Fruit fly (Drosophila melanogaster): ENCODE measurements around the gene CG42266.

Gene CG42266

DNA sequence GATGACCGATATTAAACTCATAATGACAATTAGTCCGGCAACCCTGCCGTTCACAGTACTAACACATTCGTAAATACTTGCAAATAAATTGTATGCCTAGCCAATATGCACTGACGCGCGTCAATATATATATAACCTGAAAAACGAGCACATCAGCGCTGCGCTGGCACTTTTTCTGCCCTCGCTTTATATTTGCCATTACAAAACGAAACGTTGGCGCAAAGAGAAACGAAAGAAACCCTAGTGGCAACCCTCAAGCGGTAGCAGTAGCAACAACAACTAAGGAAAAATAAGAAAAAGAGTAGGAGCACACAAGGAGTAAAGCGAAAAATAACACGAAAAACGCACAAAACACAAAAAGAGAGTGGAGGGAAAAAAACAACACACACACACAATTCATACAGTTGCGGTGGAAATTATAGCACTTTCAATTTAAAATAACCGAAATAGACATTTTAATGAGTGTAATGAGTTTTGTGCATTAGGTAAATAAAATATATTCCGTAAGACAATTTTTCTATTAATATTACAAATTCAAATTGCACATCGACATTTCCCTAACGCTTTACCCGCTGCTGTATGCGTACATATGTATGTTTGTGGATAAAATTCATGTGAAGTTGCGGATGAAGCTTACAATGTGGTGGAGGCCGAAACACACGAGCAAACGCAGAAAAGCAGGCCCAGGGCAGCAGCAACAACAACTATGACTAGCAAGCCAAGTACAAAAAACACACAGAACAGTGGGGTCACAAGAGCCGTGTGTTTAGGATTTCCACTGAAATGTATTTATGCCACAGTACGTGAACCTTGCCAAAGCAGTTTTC, 10.8 kb upstream of the CG42266 start (continued):
- TF ChIP-seq nmo (GFP tag; optimal IDR thresholded peaks at IDR 0.05): peak; percentile 99
- peak; percentile 99 for TF ChIP-seq CG9727 (GFP tag; optimal IDR thresholded peaks at IDR 0.05)
- peak; percentile 99 for TF ChIP-seq Oaz (GFP tag; IDR thresholded peaks at IDR 0.05)
- peak; percentile 99 for TF ChIP-seq CG6765 (GFP tag; optimal IDR thresholded peaks at IDR 0.05)
- TF ChIP-seq bab2 (GFP tag; optimal IDR thresholded peaks at IDR 0.05): peak; percentile 98
- peak; percentile 97 for TF ChIP-seq tx (GFP tag; optimal IDR thresholded peaks at IDR 0.05)
- TF ChIP-seq H15 (GFP tag; IDR thresholded peaks at IDR 0.05): peak; percentile 98
- TF ChIP-seq fu2 (GFP tag; optimal IDR thresholded peaks at IDR 0.05): peak; percentile 97
- peak; percentile 65 for TF ChIP-seq CG9797 (GFP tag; optimal IDR thresholded peaks at IDR 0.05)
- peak; percentile 99 for TF ChIP-seq stc (GFP tag; IDR thresholded peaks at IDR 0.05)
- peak; percentile 98 for TF ChIP-seq CG11504 (tag; optimal IDR thresholded peaks at IDR 0.05)
- peak; percentile 93 for TF ChIP-seq CG10565 (GFP tag; optimal IDR thresholded peaks at IDR 0.05)
- TF ChIP-seq pum (GFP tag; optimal IDR thresholded peaks at IDR 0.05): peak; percentile 98
- TF ChIP-seq CG42726 (GFP tag; IDR thresholded peaks at IDR 0.05; ENCODE audit: partially characterized antibody): no peak; the same call in 1 of the 2 replicates
- TF ChIP-seq tio (GFP tag; optimal IDR thresholded peaks at IDR 0.05): peak; percentile 99
- TF ChIP-seq CG1602 (GFP tag; optimal IDR thresholded peaks at IDR 0.05): peak; percentile 99
- peak; percentile 98 for TF ChIP-seq Mad (GFP tag; optimal IDR thresholded peaks at IDR 0.05)
- TF ChIP-seq nerfin-2 (GFP tag; IDR thresholded peaks at IDR 0.05; ENCODE audit: partially characterized antibody): no peak
- TF ChIP-seq CG9932 (GFP tag; IDR thresholded peaks at IDR 0.05): peak; percentile 99
- peak; percentile 98 for TF ChIP-seq kay (GFP tag; optimal IDR thresholded peaks at IDR 0.05)
- peak; percentile 97 for TF ChIP-seq CG4707 (GFP tag; optimal IDR thresholded peaks at IDR 0.05)
- peak; percentile 97 for TF ChIP-seq trh (GFP tag; optimal IDR thresholded peaks at IDR 0.05)
- 0 out of 3 replicates have a peak, but pooled peaks have one; percentile 14 for TF ChIP-seq CG14860 (GFP tag; IDR thresholded peaks at IDR 0.05; ENCODE audit: partially characterized antibody)
- TF ChIP-seq psq (GFP tag; optimal IDR thresholded peaks at IDR 0.05): peak; percentile 98
- TF ChIP-seq sens-2 (GFP tag; IDR thresholded peaks at IDR 0.05): peak; percentile 99
- peak; percentile 97 for TF ChIP-seq YL-1 (GFP tag; optimal IDR thresholded peaks at IDR 0.05)
- peak; percentile 99 for TF ChIP-seq CG14014 (GFP tag; IDR thresholded peaks at IDR 0.05)
- peak; percentile 96 for TF ChIP-seq repo (GFP tag; optimal IDR thresholded peaks at IDR 0.05)
- peak; percentile 95 for TF ChIP-seq her (GFP tag; optimal IDR thresholded peaks at IDR 0.05)
- TF ChIP-seq Opbp (GFP tag; IDR thresholded peaks at IDR 0.05; ENCODE audit: partially characterized antibody): no peak
- TF ChIP-seq ap (GFP tag; IDR thresholded peaks at IDR 0.05): peak; percentile 99
- TF ChIP-seq CG4404 (GFP tag; IDR thresholded peaks at IDR 0.05): peak; percentile 96
- no peak for TF ChIP-seq ato (GFP tag; IDR thresholded peaks at IDR 0.05; ENCODE audit: partially characterized antibody)
- TF ChIP-seq ERR (GFP tag; optimal IDR thresholded peaks at IDR 0.05): peak; percentile 97
- TF ChIP-seq CG13123 (GFP tag; optimal IDR thresholded peaks at IDR 0.05): peak; percentile 97
- peak; percentile 99 for TF ChIP-seq CG5953 (GFP tag; IDR thresholded peaks at IDR 0.05)
- TF ChIP-seq Dll (GFP tag; IDR thresholded peaks at IDR 0.05; ENCODE audit: partially characterized antibody): peak; percentile 28; the same call in 1 of the 4 replicates
- peak; percentile 95 for TF ChIP-seq Lhr (GFP tag; optimal IDR thresholded peaks at IDR 0.05)
- TF ChIP-seq sisA (GFP tag; IDR thresholded peaks at IDR 0.05): peak; percentile 99
- TF ChIP-seq CG17361 (GFP tag; IDR thresholded peaks at IDR 0.05): peak; percentile 97
- peak; percentile 94 for TF ChIP-seq CG3838 (GFP tag; optimal IDR thresholded peaks at IDR 0.05)
- TF ChIP-seq Eip74EF (GFP tag; optimal IDR thresholded peaks at IDR 0.05): peak in 1 of 2 experiments; percentile 99
- TF ChIP-seq lbe (GFP tag; optimal IDR thresholded peaks at IDR 0.05): peak; percentile 97
- peak; percentile 97 for TF ChIP-seq CG7987 (GFP tag; optimal IDR thresholded peaks at IDR 0.05)
- peak; percentile 34 for TF ChIP-seq Sin3A (optimal IDR thresholded peaks at IDR 0.05)
- TF ChIP-seq CG32772 (GFP tag; IDR thresholded peaks at IDR 0.05): peak; percentile 99
- TF ChIP-seq Rfx (GFP tag; IDR thresholded peaks at IDR 0.05): peak; percentile 99
- TF ChIP-seq Ets97D (GFP tag; optimal IDR thresholded peaks at IDR 0.05): peak; percentile 94
- TF ChIP-seq vvl (GFP tag; IDR thresholded peaks at IDR 0.05): peak; percentile 100

Data from whole organism, embryonic.